Worm (Caenorhabditis elegans): Measurements from ENCODE around the gene ZC239.15.

ZC239.15 gene

ce11 chrII:3244758-3245157, 20.2 kb upstream of the ZC239.15 start:
- TF ChIP-seq che-1 (tag; optimal IDR thresholded peaks at IDR 0.05) (no peak), sdc-2 (tag; optimal IDR thresholded peaks at IDR 0.05) (no peak), ceh-31 (tag; optimal IDR thresholded peaks at IDR 0.05) (no peak), hlh-8 (tag; optimal IDR thresholded peaks at IDR 0.05) (no peak), pros-1 (tag; optimal IDR thresholded peaks at IDR 0.05) (no peak), madf-2 (tag; optimal IDR thresholded peaks at IDR 0.05) (no peak), K02D7.2 (tag; optimal IDR thresholded peaks at IDR 0.05) (no peak), ttx-3 (tag; optimal IDR thresholded peaks at IDR 0.05) (no peak), tbx-7 (tag; optimal IDR thresholded peaks at IDR 0.05) (no peak), ceh-48 (tag; optimal IDR thresholded peaks at IDR 0.05) (no peak), ahr-1 (tag; optimal IDR thresholded peaks at IDR 0.05) (no peak), ceh-22 (tag; optimal IDR thresholded peaks at IDR 0.05) (no peak), C08G9.2 (tag; optimal IDR thresholded peaks at IDR 0.05) (no peak), pat-9 (tag; optimal IDR thresholded peaks at IDR 0.05) (no peak), odd-2 (tag; optimal IDR thresholded peaks at IDR 0.05) (no peak), unc-55 (GFP tag; optimal IDR thresholded peaks at IDR 0.05) (no peak), dmd-4 (tag; optimal IDR thresholded peaks at IDR 0.05; ENCODE audit: borderline replicate concordance) (no peak)

ce11 chrII:3244070-3244469, 19.5 kb upstream of the ZC239.15 start, which contains the start of gene C17F4.12:
TSS of gene C17F4.12 (minus strand) at chrII:3244170.
- TF ChIP-seq Y22D7AL.16 (tag; optimal IDR thresholded peaks at IDR 0.05): no peak
- no peak for TF ChIP-seq sdc-2 (tag; optimal IDR thresholded peaks at IDR 0.05)
- TF ChIP-seq ceh-34 (tag; optimal IDR thresholded peaks at IDR 0.05): no peak
- no peak for TF ChIP-seq pha-4 (tag; optimal IDR thresholded peaks at IDR 0.05)
- no peak for TF ChIP-seq lin-11 (tag; optimal IDR thresholded peaks at IDR 0.05)
- TF ChIP-seq C38D4.7 (GFP tag; optimal IDR thresholded peaks at IDR 0.05): no peak
- no peak for TF ChIP-seq K02D7.2 (tag; optimal IDR thresholded peaks at IDR 0.05)
- TF ChIP-seq K09A11.1 (tag; optimal IDR thresholded peaks at IDR 0.05; ENCODE audit: insufficient read depth): no peak
- no peak for TF ChIP-seq pros-1 (tag; optimal IDR thresholded peaks at IDR 0.05)
- TF ChIP-seq ceh-6 (GFP tag; optimal IDR thresholded peaks at IDR 0.05): no peak
- no peak for TF ChIP-seq ztf-16 (tag; optimal IDR thresholded peaks at IDR 0.05)
- no peak for TF ChIP-seq hlh-15 (tag; optimal IDR thresholded peaks at IDR 0.05)
- no peak for TF ChIP-seq unc-55 (GFP tag; optimal IDR thresholded peaks at IDR 0.05)
- no peak for TF ChIP-seq gmeb-2 (tag; optimal IDR thresholded peaks at IDR 0.05)
- no peak for TF ChIP-seq nfya-1 (tag; optimal IDR thresholded peaks at IDR 0.05)
- TF ChIP-seq pax-1 (tag; optimal IDR thresholded peaks at IDR 0.05): no peak
- no peak for TF ChIP-seq che-1 (tag; optimal IDR thresholded peaks at IDR 0.05)
- no peak for TF ChIP-seq madf-2 (tag; optimal IDR thresholded peaks at IDR 0.05)
- no peak for TF ChIP-seq pqm-1 (tag; optimal IDR thresholded peaks at IDR 0.05)

ce11 chrII:3241842-3242241, 17.3 kb upstream of the ZC239.15 start:
- no peak for TF ChIP-seq ref-2 (tag; optimal IDR thresholded peaks at IDR 0.05)
- no peak for TF ChIP-seq pros-1 (tag; optimal IDR thresholded peaks at IDR 0.05)
- TF ChIP-seq ama-1 (optimal IDR thresholded peaks at IDR 0.05): no peak
- TF ChIP-seq C08G9.2 (tag; optimal IDR thresholded peaks at IDR 0.05): no peak
- TF ChIP-seq F13H6.1 (tag; optimal IDR thresholded peaks at IDR 0.05): no peak
- TF ChIP-seq madf-2 (tag; optimal IDR thresholded peaks at IDR 0.05): no peak
- no peak for TF ChIP-seq pat-9 (tag; optimal IDR thresholded peaks at IDR 0.05)
- TF ChIP-seq ceh-45 (GFP tag; IDR thresholded peaks at IDR 0.05): no peak
- TF ChIP-seq ceh-31 (tag; optimal IDR thresholded peaks at IDR 0.05): no peak
- TF ChIP-seq ets-4 (tag; optimal IDR thresholded peaks at IDR 0.05): no peak
- no peak for TF ChIP-seq ceh-14 (tag; optimal IDR thresholded peaks at IDR 0.05)

ce11 chrII:3240207-3240606, 15.7 kb upstream of the ZC239.15 start, which contains the start of gene C17F4.3:
TSS of gene C17F4.3 (plus strand) at chrII:3240507.
- TF ChIP-seq ttx-3 (tag; optimal IDR thresholded peaks at IDR 0.05): no peak
- no peak for TF ChIP-seq Y22D7AL.16 (tag; optimal IDR thresholded peaks at IDR 0.05)
- TF ChIP-seq ceh-31 (tag; optimal IDR thresholded peaks at IDR 0.05): no peak
- no peak for TF ChIP-seq eyg-1 (tag; optimal IDR thresholded peaks at IDR 0.05)
- TF ChIP-seq pat-9 (tag; optimal IDR thresholded peaks at IDR 0.05): no peak
- TF ChIP-seq ceh-9 (tag; optimal IDR thresholded peaks at IDR 0.05): no peak
- no peak for TF ChIP-seq ceh-24 (tag; optimal IDR thresholded peaks at IDR 0.05)
- TF ChIP-seq ets-4 (tag; optimal IDR thresholded peaks at IDR 0.05): no peak
- TF ChIP-seq ceh-18 (tag; optimal IDR thresholded peaks at IDR 0.05): no peak
- TF ChIP-seq tbx-2 (tag; optimal IDR thresholded peaks at IDR 0.05): no peak
- no peak for TF ChIP-seq syd-9 (tag; optimal IDR thresholded peaks at IDR 0.05)
- no peak for TF ChIP-seq F13H6.1 (tag; optimal IDR thresholded peaks at IDR 0.05)
- TF ChIP-seq T23F11.4 (GFP tag; optimal IDR thresholded peaks at IDR 0.05): no peak
- no peak for TF ChIP-seq fkh-10 (GFP tag; optimal IDR thresholded peaks at IDR 0.05)
- TF ChIP-seq tbx-7 (tag; optimal IDR thresholded peaks at IDR 0.05): no peak
- no peak for TF ChIP-seq unc-86 (tag; optimal IDR thresholded peaks at IDR 0.05)
- no peak for TF ChIP-seq sox-2 (GFP tag; IDR thresholded peaks at IDR 0.05)
- TF ChIP-seq unc-3 (GFP tag; conservative IDR thresholded peaks at IDR 0.05): no peak
- no peak for TF ChIP-seq unc-3 (tag; optimal IDR thresholded peaks at IDR 0.05)
- TF ChIP-seq ceh-2 (tag; optimal IDR thresholded peaks at IDR 0.05): no peak

Data from whole organism, late embryonic.